Worm (Caenorhabditis elegans): Measurements from ENCODE around the gene T15B7.14.

Gene T15B7.14

ce11 chrV:6854711-6855110 is 19.6 kb upstream of the T15B7.14 start, which contains the start of gene gpa-10:
gpa-10 (minus strand) TSS chrV:6854811.
- TF ChIP-seq ceh-79 (tag; optimal IDR thresholded peaks at IDR 0.05) (no peak), ceh-40 (GFP tag; IDR thresholded peaks at IDR 0.05) (no peak), ama-1 (optimal IDR thresholded peaks at IDR 0.05) (no peak), ama-1 (GFP tag; optimal IDR thresholded peaks at IDR 0.05) (no peak), Y67H2A.10 (GFP tag; conservative IDR thresholded peaks at IDR 0.05) (no peak), Y95B8A.8 (GFP tag; IDR thresholded peaks at IDR 0.05) (no peak), B0261.1 (tag; optimal IDR thresholded peaks at IDR 0.05) (no peak), aptf-3 (GFP tag; IDR thresholded peaks at IDR 0.05) (no peak), dpl-1 (GFP tag; optimal IDR thresholded peaks at IDR 0.05) (no peak), nhr-90 (tag; optimal IDR thresholded peaks at IDR 0.05) (no peak), ets-4 (GFP tag; optimal IDR thresholded peaks at IDR 0.05) (no peak), ztf-6 (GFP tag; IDR thresholded peaks at IDR 0.05) (no peak), let-607 (tag; optimal IDR thresholded peaks at IDR 0.05) (no peak), C06A6.2 (GFP tag; conservative IDR thresholded peaks at IDR 0.05) (no peak), sdz-38 (tag; optimal IDR thresholded peaks at IDR 0.05) (no peak)

DNA sequence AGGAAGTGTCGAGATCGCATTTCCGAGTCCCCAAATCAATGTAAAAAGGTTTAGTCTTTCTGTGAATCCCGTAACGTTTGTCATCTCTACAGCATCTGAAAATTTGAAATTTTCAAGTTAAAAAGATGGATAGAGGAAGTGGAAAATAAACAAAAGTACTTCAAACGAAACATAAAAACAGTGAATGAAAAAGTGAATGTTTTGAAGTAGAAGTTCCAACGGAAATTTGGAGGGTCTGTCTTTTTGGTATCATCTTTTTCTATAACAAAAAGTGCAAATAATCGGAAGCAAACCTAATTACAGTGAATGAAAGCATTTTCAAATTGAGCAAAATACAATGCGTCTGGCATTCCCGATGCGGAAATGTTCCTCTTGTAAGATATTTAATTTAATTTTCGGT is 11.4 kb upstream of the T15B7.14 start, which contains the start of gene lgc-54:
Gene lgc-54, minus strand, starts transcription at position 101 of the 400 bp plus-strand sequence.
- TF ChIP-seq atf-7 (tag; optimal IDR thresholded peaks at IDR 0.05) (no peak), nhr-27 (tag; optimal IDR thresholded peaks at IDR 0.05) (no peak), let-526 (GFP tag; IDR thresholded peaks at IDR 0.05) (no peak), C17E4.6 (GFP tag; IDR thresholded peaks at IDR 0.05) (no peak), nhr-120 (GFP tag; IDR thresholded peaks at IDR 0.05) (no peak)

- TF ChIP-seq F49E8.2 (tag; optimal IDR thresholded peaks at IDR 0.05; ENCODE audit: insufficient read depth) (no peak), ama-1 (optimal IDR thresholded peaks at IDR 0.05) (no peak), ama-1 (GFP tag; optimal IDR thresholded peaks at IDR 0.05) (no peak), hlh-12 (tag; optimal IDR thresholded peaks at IDR 0.05) (no peak)
Observed at ce11 chrV:6842437-6842836, 7.3 kb upstream of the T15B7.14 start, which contains the start of gene T15B7.1. T15B7.1 (plus strand) TSS chrV:6842737.

- TF ChIP-seq F57C9.4 (tag; optimal IDR thresholded peaks at IDR 0.05) = no peak
Observed at ce11 chrV:6839008-6839407, 3.9 kb upstream of the T15B7.14 start, which contains the start of gene hpo-8. hpo-8 (plus strand) TSS chrV:6839289.

DNA sequence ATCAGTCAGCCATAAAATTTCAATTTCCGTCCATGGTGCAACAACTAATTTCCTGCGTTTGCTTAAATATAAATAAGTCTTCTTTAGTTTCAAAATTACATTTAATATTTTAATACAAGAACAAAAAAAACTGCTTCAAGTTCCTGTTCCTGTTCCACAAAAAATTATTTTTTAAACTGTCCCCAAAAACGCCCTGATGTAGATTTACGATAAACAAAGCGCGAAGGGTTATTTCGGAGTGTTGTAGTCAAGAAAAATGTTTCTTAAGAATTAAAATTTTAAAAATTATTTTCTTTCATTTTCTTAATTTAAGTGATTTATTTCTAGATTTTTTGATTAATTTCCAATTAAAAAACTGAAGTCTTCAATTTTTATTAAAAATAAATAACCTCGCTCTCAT is 3.5 kb upstream of the T15B7.14 start, which contains the start of gene T15B7.15:
Gene T15B7.15, minus strand, starts transcription at position 67 of the 400 bp plus-strand sequence.
- no peak for TF ChIP-seq pbrm-1 (GFP tag; IDR thresholded peaks at IDR 0.05)
- no peak for TF ChIP-seq mel-28 (tag; optimal IDR thresholded peaks at IDR 0.05; ENCODE audit: borderline replicate concordance)
- TF ChIP-seq attf-3 (GFP tag; conservative IDR thresholded peaks at IDR 0.05) = peak; percentile 93
- TF ChIP-seq attf-5 (GFP tag; optimal IDR thresholded peaks at IDR 0.05) = no peak
- TF ChIP-seq C06A6.2 (GFP tag; conservative IDR thresholded peaks at IDR 0.05) = no peak
- peak in 1 of 3 experiments; percentile 31 for TF ChIP-seq lin-35 (GFP tag; optimal IDR thresholded peaks at IDR 0.05)
- TF ChIP-seq C17E4.6 (GFP tag; IDR thresholded peaks at IDR 0.05) = no peak

- TF ChIP-seq egrh-3 (GFP tag; IDR thresholded peaks at IDR 0.05) (peak; percentile 86), gei-17 (GFP tag; optimal IDR thresholded peaks at IDR 0.05) (no peak), nfya-1 (tag; optimal IDR thresholded peaks at IDR 0.05; ENCODE audit: borderline replicate concordance, insufficient read depth) (no peak), zfh-2 (GFP tag; conservative IDR thresholded peaks at IDR 0.05) (peak; percentile 76)
Observed at ce11 chrV:6836036-6836435, 894 bp upstream of the T15B7.14 start.

Data from whole organism, young adult.